Fruit fly (Drosophila melanogaster) whole organism, embryonic: ENCODE measurements around the gene sad.

Source experiments
- CG43689 ChIP-seq: fragments of 200-800 bp; sonication (Bioruptor generic); IDR thresholded peaks from 2 replicates; pipeline ENCODE4 v1.3.6; 2022; ENCODE audit warnings: missing biosample characterization, missing genetic modification characterization
- CG4707 ChIP-seq: fragments of 200-800 bp; sonication (Bioruptor generic); optimal IDR thresholded peaks from 2 replicates; lab custom pipeline; 2018; ENCODE audit warnings: missing biosample characterization, mild to moderate bottlenecking, missing genetic modification characterization, moderate library complexity
- CG4820 ChIP-seq: fragments of 200-800 bp; sonication (Bioruptor generic); optimal IDR thresholded peaks from 3 replicates; lab custom pipeline; 2016; ENCODE audit warnings: missing biosample characterization, missing genetic modification characterization
- CG7357 ChIP-seq: fragments of 200-800 bp; sonication (Bioruptor generic); IDR thresholded peaks from 3 replicates; pipeline ENCODE4 v1.3.6; 2022; ENCODE audit warnings: missing biosample characterization, missing genetic modification characterization
- CTCF ChIP-seq: fragments of 200-800 bp; sonication (Bioruptor generic); optimal IDR thresholded peaks from 2 replicates; lab custom pipeline; 2017; ENCODE audit warnings: missing biosample characterization, mild to moderate bottlenecking, missing genetic modification characterization, moderate library complexity
- Dref ChIP-seq: fragments of 200-800 bp; sonication (Bioruptor generic); IDR thresholded peaks from 2 replicates; pipeline ENCODE4 v1.3.6; 2022; ENCODE audit warnings: missing biosample characterization, missing genetic modification characterization
- Eip74EF ChIP-seq, 2 experiments: fragments of 200-800 bp in 1 of 2; fragments of >200 bp in 1 of 2; sonication (Bioruptor generic) in 1 of 2; optimal IDR thresholded peaks; 2 replicates each; lab custom pipeline; 2017 to 2019; ENCODE audit warnings: missing biosample characterization in 2 of 2, missing genetic modification characterization in 2 of 2, mild to moderate bottlenecking in 1 of 2, moderate library complexity in 1 of 2
- Mrtf ChIP-seq: fragments of 200-800 bp; sonication (Bioruptor generic); IDR thresholded peaks from 3 replicates; pipeline ENCODE4 v1.3.6; 2022; ENCODE audit warnings: missing biosample characterization, missing genetic modification characterization
- gem ChIP-seq: fragments of 200-800 bp; sonication (Bioruptor generic); optimal IDR thresholded peaks from 2 replicates; lab custom pipeline; 2019; ENCODE audit warnings: missing biosample characterization, mild to moderate bottlenecking, missing genetic modification characterization, moderate library complexity
- insv ChIP-seq, 2 experiments: fragments of 200-800 bp; sonication (Bioruptor generic); optimal IDR thresholded peaks; 3 replicates each; lab custom pipeline; 2016 to 2018; ENCODE audit warnings: missing biosample characterization in 2 of 2, missing genetic modification characterization in 2 of 2
- nau ChIP-seq: fragments of 200-800 bp; sonication (Bioruptor generic); optimal IDR thresholded peaks from 3 replicates; lab custom pipeline; 2017; ENCODE audit warnings: missing biosample characterization, mild to moderate bottlenecking, missing genetic modification characterization, missing genetic modification reagents
- nom ChIP-seq: fragments of 200-800 bp; sonication (Bioruptor generic); optimal IDR thresholded peaks from 2 replicates; lab custom pipeline; 2017; ENCODE audit warnings: missing biosample characterization, missing genetic modification characterization, mild to moderate bottlenecking, moderate library complexity, missing genetic modification reagents
- ranshi ChIP-seq: fragments of 200-800 bp; sonication (Bioruptor generic); IDR thresholded peaks from 2 replicates; pipeline ENCODE4 v1.3.6; 2022; ENCODE audit warnings: missing biosample characterization, missing genetic modification characterization
- wdn ChIP-seq: fragments of 200-800 bp; sonication (Bioruptor generic); IDR thresholded peaks from 2 replicates; pipeline ENCODE4 v1.3.6; 2022; ENCODE audit warnings: missing biosample characterization, missing genetic modification characterization

DNA sequence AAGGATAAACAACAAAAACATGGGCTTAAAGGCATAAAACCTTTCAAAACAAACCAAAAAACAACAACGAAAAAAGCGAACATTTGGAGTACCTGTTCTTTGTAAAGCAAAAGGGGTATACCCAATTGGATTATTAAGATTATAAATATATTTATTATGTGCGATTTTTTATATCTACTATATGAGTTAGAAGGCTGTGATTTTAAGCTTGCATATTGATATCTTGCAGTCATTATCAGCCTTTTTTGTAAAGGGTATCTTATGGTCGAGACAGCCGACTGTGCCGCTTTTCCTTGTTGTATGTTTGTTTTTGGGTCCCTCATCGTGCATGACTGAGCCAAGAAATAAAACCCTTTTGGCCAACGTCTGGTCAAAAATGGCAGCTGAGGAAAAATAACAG lies 4.3 kb upstream of the sad start:
- peak; percentile 53; the same call in 1 of the 2 replicates for TF ChIP-seq ranshi (GFP tag; lab: Robert Waterston, UW)
- no peak for TF ChIP-seq Eip74EF (GFP tag; optimal IDR thresholded peaks at IDR 0.05; lab: Kevin White, UChicago)
- TF ChIP-seq CG4820 (GFP tag; lab: Kevin White, UChicago) = peak; percentile 54
- no peak for TF ChIP-seq Dref (GFP tag; lab: Robert Waterston, UW)
- TF ChIP-seq insv (GFP tag; optimal IDR thresholded peaks at IDR 0.05; lab: Kevin White, UChicago) = no peak
- TF ChIP-seq Mrtf = no peak
- TF ChIP-seq CG7357 (GFP tag; lab: Robert Waterston, UW) = 0 out of 3 replicates have a peak, but pooled peaks have one; percentile 30
- no peak for TF ChIP-seq CG4707 (GFP tag; lab: Kevin White, UChicago)
- peak; percentile 58 for TF ChIP-seq wdn (GFP tag; lab: Robert Waterston, UW)
- no peak for TF ChIP-seq nom (GFP tag; lab: Kevin White, UChicago)
- TF ChIP-seq CTCF = no peak
- TF ChIP-seq CG43689 = no peak
- TF ChIP-seq nau (GFP tag; lab: Kevin White, UChicago) = no peak
- peak; percentile 69 for TF ChIP-seq gem (tag; lab: Kevin White, UChicago)
